Worm (Caenorhabditis elegans) whole organism, L2 larva: Measurements from ENCODE around the gene hpo-8.

Experiments
- R02D3.7 ChIP-seq: fragments of 150-350 bp; optimal IDR thresholded peaks from 2 replicates; lab custom pipeline; 2014; ENCODE audit warnings: missing biosample characterization, missing genetic modification characterization
- ZK546.5 ChIP-seq: sonication (generic microtip); optimal IDR thresholded peaks from 2 replicates; lab custom pipeline; 2017; ENCODE audit warnings: missing biosample characterization, missing genetic modification characterization
- ama-1 ChIP-seq: fragments of 150-350 bp; optimal IDR thresholded peaks from 2 replicates; lab custom pipeline; 2018; ENCODE audit warnings: inconsistent platforms
- dmd-4 ChIP-seq: sonication (generic microtip); optimal IDR thresholded peaks from 2 replicates; lab custom pipeline; 2017; ENCODE audit warnings: missing biosample characterization, missing genetic modification characterization
- nhr-129 ChIP-seq: fragments of 150-350 bp; optimal IDR thresholded peaks from 2 replicates; lab custom pipeline; 2014; ENCODE audit warnings: missing biosample characterization, missing genetic modification characterization
- nhr-237 ChIP-seq: fragments of 150-350 bp; optimal IDR thresholded peaks from 2 replicates; lab custom pipeline; 2014; ENCODE audit warnings: missing biosample characterization, missing genetic modification characterization
- unc-62 ChIP-seq: fragments of 150-350 bp; optimal IDR thresholded peaks from 2 replicates; lab custom pipeline; 2014; ENCODE audit warnings: missing biosample characterization, missing genetic modification reagents, missing genetic modification characterization

DNA sequence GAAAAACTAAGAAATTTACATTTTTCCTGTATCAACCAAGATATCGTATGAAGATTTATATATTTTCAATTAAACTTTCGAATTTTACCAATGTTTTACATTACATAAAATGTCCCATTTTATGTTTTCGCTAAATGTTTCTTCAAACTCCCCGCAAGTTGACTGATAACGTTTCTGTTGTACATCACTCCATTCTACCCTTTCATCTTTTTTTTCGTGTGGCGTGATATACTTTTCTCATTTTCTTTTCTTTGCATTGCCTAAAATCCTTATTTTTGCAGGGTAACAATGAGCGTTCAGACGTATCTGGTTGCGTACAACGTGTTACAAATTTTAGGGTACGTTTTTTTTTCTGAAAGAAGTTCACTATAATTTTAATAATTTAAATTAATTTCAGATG lies at the start of gene hpo-8:
- TF ChIP-seq ZK546.5 (tag; lab: Kevin White, UChicago) (no peak), nhr-129 (tag; lab: Kevin White, UChicago) (no peak), ama-1 (lab: Kevin White, UChicago) (no peak), nhr-237 (tag; lab: Kevin White, UChicago) (no peak), dmd-4 (no peak), R02D3.7 (tag; lab: Kevin White, UChicago) (no peak), unc-62 (no peak)
